Worm (Caenorhabditis elegans): ENCODE data around the gene gcy-14.

The gcy-14 gene

DNA sequence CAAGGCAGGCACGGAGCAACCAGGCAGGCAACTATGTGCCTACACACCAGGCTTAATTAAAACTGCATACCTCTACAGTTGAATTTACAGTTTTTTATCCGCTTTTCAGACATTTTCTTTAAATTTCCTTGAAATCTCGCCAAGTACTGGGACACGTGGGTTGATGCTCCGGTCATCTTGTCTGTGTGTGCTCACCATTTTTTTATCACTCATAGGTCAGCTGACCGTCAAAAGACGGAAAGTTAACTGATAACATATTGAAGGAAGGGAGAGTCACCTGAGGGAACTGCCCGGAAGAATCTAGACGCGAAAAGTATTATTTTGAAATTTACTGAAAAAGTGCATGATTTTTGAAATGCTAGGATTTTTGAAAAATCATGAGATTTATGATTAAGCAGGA, 17.6 kb downstream of the gcy-14 start:
- TF ChIP-seq ceh-9 (tag; optimal IDR thresholded peaks at IDR 0.05) (no peak), pqm-1 (tag; optimal IDR thresholded peaks at IDR 0.05) (peak; percentile 82), jun-1 (tag; optimal IDR thresholded peaks at IDR 0.05) (no peak), aly-2 (tag; optimal IDR thresholded peaks at IDR 0.05) (no peak), sea-2 (GFP tag; optimal IDR thresholded peaks at IDR 0.05) (no peak), nhr-76 (tag; optimal IDR thresholded peaks at IDR 0.05) (no peak), ceh-28 (tag; optimal IDR thresholded peaks at IDR 0.05) (no peak), elt-2 (tag; optimal IDR thresholded peaks at IDR 0.05) (peak; percentile 87), nhr-12 (tag; optimal IDR thresholded peaks at IDR 0.05) (no peak), pha-4 (tag; optimal IDR thresholded peaks at IDR 0.05) (peak; percentile 41), egl-27 (tag; optimal IDR thresholded peaks at IDR 0.05) (no peak), ama-1 (optimal IDR thresholded peaks at IDR 0.05) (peak; percentile 68), elt-1 (tag; optimal IDR thresholded peaks at IDR 0.05) (no peak)

DNA sequence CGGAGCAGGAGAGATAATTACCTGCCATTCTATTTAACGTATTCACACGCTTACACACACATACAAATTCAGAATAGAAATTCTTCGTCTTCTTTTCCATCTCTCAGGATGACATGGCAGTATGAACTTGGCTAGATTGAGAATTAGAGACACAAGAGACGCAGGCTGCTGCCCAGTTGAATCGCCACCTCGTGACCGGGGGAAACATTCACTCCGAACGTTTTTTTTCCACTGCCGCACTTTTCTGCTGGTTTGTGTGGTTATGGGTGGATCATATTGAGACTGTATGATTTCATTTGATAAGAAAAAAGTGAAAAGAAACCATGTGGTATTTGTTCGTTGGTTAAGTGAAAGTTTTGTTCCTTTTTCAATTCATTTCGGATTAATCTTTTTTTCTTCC, 18.5 kb downstream of the gcy-14 start:
- TF ChIP-seq lin-15B (tag; optimal IDR thresholded peaks at IDR 0.05) (peak; percentile 5), nhr-25 (tag; optimal IDR thresholded peaks at IDR 0.05) (peak; percentile 70), aly-2 (tag; optimal IDR thresholded peaks at IDR 0.05) (no peak), nhr-28 (tag; optimal IDR thresholded peaks at IDR 0.05) (no peak), zag-1 (tag; optimal IDR thresholded peaks at IDR 0.05) (no peak), ceh-16 (tag; optimal IDR thresholded peaks at IDR 0.05) (no peak), lin-39 (tag; optimal IDR thresholded peaks at IDR 0.05) (peak; percentile 54), tbx-2 (tag; optimal IDR thresholded peaks at IDR 0.05) (peak; percentile 9), snpc-4 (tag; optimal IDR thresholded peaks at IDR 0.05) (peak; percentile 70), fos-1 (tag; optimal IDR thresholded peaks at IDR 0.05) (no peak), sea-2 (GFP tag; optimal IDR thresholded peaks at IDR 0.05) (no peak), elt-3 (tag; optimal IDR thresholded peaks at IDR 0.05) (peak in 2 of 3 experiments; percentile 67 to 83), mdl-1 (tag; optimal IDR thresholded peaks at IDR 0.05) (peak; percentile 43), ama-1 (optimal IDR thresholded peaks at IDR 0.05) (peak; percentile 53), elt-1 (tag; optimal IDR thresholded peaks at IDR 0.05) (no peak), nhr-23 (tag; optimal IDR thresholded peaks at IDR 0.05) (peak; percentile 85), hmg-11 (tag; optimal IDR thresholded peaks at IDR 0.05) (peak; percentile 54), fkh-10 (GFP tag; optimal IDR thresholded peaks at IDR 0.05) (no peak), lsy-12 (tag; optimal IDR thresholded peaks at IDR 0.05) (peak; percentile 51), egl-5 (tag; optimal IDR thresholded peaks at IDR 0.05) (no peak), jun-1 (tag; optimal IDR thresholded peaks at IDR 0.05) (peak; percentile 25), nhr-12 (tag; optimal IDR thresholded peaks at IDR 0.05) (no peak), daf-12 (tag; optimal IDR thresholded peaks at IDR 0.05) (no peak), elt-2 (tag; optimal IDR thresholded peaks at IDR 0.05) (peak; percentile 78), mml-1 (tag; optimal IDR thresholded peaks at IDR 0.05) (no peak), eor-1 (tag; optimal IDR thresholded peaks at IDR 0.05) (no peak), nhr-76 (tag; optimal IDR thresholded peaks at IDR 0.05) (no peak), fkh-2 (tag; optimal IDR thresholded peaks at IDR 0.05) (no peak), nhr-237 (tag; optimal IDR thresholded peaks at IDR 0.05) (no peak), pha-4 (tag; optimal IDR thresholded peaks at IDR 0.05) (peak; percentile 81), ceh-9 (tag; optimal IDR thresholded peaks at IDR 0.05) (no peak), pqm-1 (tag; optimal IDR thresholded peaks at IDR 0.05) (peak; percentile 63), nhr-43 (tag; optimal IDR thresholded peaks at IDR 0.05; ENCODE audit: poor library complexity, severe bottlenecking) (peak; percentile 88), nfya-1 (tag; optimal IDR thresholded peaks at IDR 0.05; ENCODE audit: insufficient read depth) (peak; percentile 59), unc-62 (GFP tag; optimal IDR thresholded peaks at IDR 0.05) (no peak)

DNA sequence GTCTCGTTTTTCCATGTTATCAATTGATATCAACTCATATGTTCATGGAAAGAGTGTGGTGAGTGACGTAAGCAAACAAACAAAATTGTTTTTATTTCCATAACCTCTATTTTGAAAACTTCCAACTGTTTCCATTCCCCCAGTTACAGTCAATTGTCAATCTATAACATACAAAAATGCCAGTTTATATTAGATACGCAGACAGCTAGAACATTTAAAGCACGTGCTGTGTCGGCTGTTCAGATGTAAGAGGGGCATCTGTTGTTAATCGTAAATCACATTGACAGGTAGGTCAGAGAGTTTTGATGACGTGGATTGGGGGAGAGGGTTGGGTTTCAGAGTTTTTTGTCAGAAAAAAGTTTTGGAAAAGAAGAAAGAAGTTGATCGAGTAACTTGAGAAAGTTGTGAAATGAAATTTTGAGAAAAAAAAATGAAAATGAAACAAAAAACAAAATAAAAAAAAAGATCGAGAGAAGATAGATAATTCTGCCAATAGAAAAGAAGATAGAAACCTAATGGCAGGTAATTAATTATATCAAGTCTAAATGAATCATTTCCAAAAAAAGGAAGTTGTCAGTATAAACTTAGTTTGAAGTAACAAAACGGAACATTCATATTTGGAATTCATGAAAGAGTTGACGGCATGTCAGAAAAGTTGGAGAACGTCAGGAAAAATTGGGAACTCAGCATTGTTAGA, 19.4 kb downstream of the gcy-14 start:
- TF ChIP-seq skn-1 (tag; optimal IDR thresholded peaks at IDR 0.05) (peak; percentile 10), elt-3 (tag; optimal IDR thresholded peaks at IDR 0.05) (no peak), tbx-2 (tag; optimal IDR thresholded peaks at IDR 0.05) (no peak), elt-2 (tag; optimal IDR thresholded peaks at IDR 0.05) (peak; percentile 76), unc-62 (GFP tag; optimal IDR thresholded peaks at IDR 0.05) (peak; percentile 2), egl-5 (tag; optimal IDR thresholded peaks at IDR 0.05) (no peak), ama-1 (optimal IDR thresholded peaks at IDR 0.05) (peak; percentile 80), nfya-1 (tag; optimal IDR thresholded peaks at IDR 0.05; ENCODE audit: insufficient read depth) (peak; percentile 61), lin-39 (tag; optimal IDR thresholded peaks at IDR 0.05) (peak; percentile 28), pqm-1 (tag; optimal IDR thresholded peaks at IDR 0.05) (peak; percentile 11), ceh-28 (tag; optimal IDR thresholded peaks at IDR 0.05) (peak; percentile 1), hmg-11 (tag; optimal IDR thresholded peaks at IDR 0.05) (peak; percentile 24), jun-1 (tag; optimal IDR thresholded peaks at IDR 0.05) (peak; percentile 7), nhr-25 (tag; optimal IDR thresholded peaks at IDR 0.05) (peak; percentile 64), snpc-4 (tag; optimal IDR thresholded peaks at IDR 0.05) (no peak), mdl-1 (tag; optimal IDR thresholded peaks at IDR 0.05) (peak; percentile 73), fkh-10 (GFP tag; optimal IDR thresholded peaks at IDR 0.05) (no peak), pha-4 (tag; optimal IDR thresholded peaks at IDR 0.05) (peak; percentile 66), nhr-23 (tag; optimal IDR thresholded peaks at IDR 0.05) (peak; percentile 51)

Data from whole organism, L3 larva.